Worm (Caenorhabditis elegans) whole organism, L4 larva: ENCODE data around the gene gly-14.

ENCODE experiments used
- F44E2.7 ChIP-seq: fragments of 200-800 bp; sonication (Bioruptor generic); IDR thresholded peaks from 2 replicates; pipeline ENCODE4 v2.1.2; 2022; ENCODE audit warnings: missing genetic modification characterization, missing compliant biosample characterization
- F49E8.2 ChIP-seq: sonication (generic microtip); optimal IDR thresholded peaks from 2 replicates; lab custom pipeline; 2016; ENCODE audit warnings: missing compliant biosample characterization, mild to moderate bottlenecking, missing genetic modification characterization, borderline replicate concordance
- ZK546.5 ChIP-seq, 2 experiments: sonication (generic microtip); optimal IDR thresholded peaks; 2 replicates each; lab custom pipeline; 2017; ENCODE audit warnings: missing biosample characterization in 2 of 2, missing genetic modification characterization in 2 of 2
- aha-1 ChIP-seq: fragments of 150-350 bp; peaks from one replicate; lab custom pipeline; 2014; ENCODE audit warnings: missing biosample characterization, missing genetic modification characterization
- arid-1 ChIP-seq: fragments of 200-800 bp; sonication (Bioruptor generic); conservative IDR thresholded peaks from 2 replicates; pipeline ENCODE4 v1.3.6; 2022; ENCODE audit warnings: missing genetic modification reagents, missing genetic modification characterization, missing compliant biosample characterization
- attf-4 ChIP-seq: sonication (generic microtip); optimal IDR thresholded peaks from 3 replicates; lab custom pipeline; 2017; ENCODE audit warnings: missing biosample characterization, missing genetic modification characterization
- ceh-32 ChIP-seq: sonication (generic microtip); optimal IDR thresholded peaks from 2 replicates; lab custom pipeline; 2016; ENCODE audit warnings: mild to moderate bottlenecking, missing genetic modification characterization, missing compliant biosample characterization; ENCODE audit not compliant: poor library complexity
- ceh-62 ChIP-seq: sonication (generic microtip); optimal IDR thresholded peaks from 2 replicates; lab custom pipeline; 2017; ENCODE audit warnings: missing biosample characterization, missing genetic modification characterization
- ceh-82 ChIP-seq: sonication (generic microtip); optimal IDR thresholded peaks from 2 replicates; lab custom pipeline; 2017; ENCODE audit warnings: missing biosample characterization, missing genetic modification characterization
- ctbp-1 ChIP-seq: fragments of 200-800 bp; sonication (Bioruptor generic); IDR thresholded peaks from 2 replicates; pipeline ENCODE4 v1.3.6; 2022; ENCODE audit warnings: missing genetic modification reagents, missing genetic modification characterization, missing compliant biosample characterization
- daf-16 ChIP-seq, 3 experiments: sonication (generic microtip); optimal IDR thresholded peaks; 2 replicates each; lab custom pipeline; 2016 to 2017; ENCODE audit warnings: missing genetic modification characterization in 3 of 3, missing genetic modification reagents in 3 of 3, mild to moderate bottlenecking in 2 of 3, missing compliant biosample characterization in 2 of 3, missing biosample characterization in 1 of 3, moderate library complexity in 1 of 3
- dmd-9 ChIP-seq: fragments of 200-800 bp; sonication (Bioruptor generic); IDR thresholded peaks from 2 replicates; pipeline ENCODE4 v1.3.6; 2022; ENCODE audit warnings: missing genetic modification reagents, missing genetic modification characterization, missing compliant biosample characterization
- dpl-1 ChIP-seq: fragments of 150-350 bp; optimal IDR thresholded peaks from 2 replicates; lab custom pipeline; 2014; ENCODE audit warnings: missing biosample characterization, missing genetic modification reagents, missing genetic modification characterization
- fkh-10 ChIP-seq: fragments of 150-350 bp; optimal IDR thresholded peaks from 2 replicates; lab custom pipeline; 2014; ENCODE audit warnings: missing biosample characterization, missing genetic modification reagents, missing genetic modification characterization
- gei-8 ChIP-seq: fragments of 200-800 bp; sonication (Bioruptor generic); optimal IDR thresholded peaks from 2 replicates; lab custom pipeline; 2018; ENCODE audit warnings: mild to moderate bottlenecking, missing genetic modification characterization, missing compliant biosample characterization
- hlh-11 ChIP-seq: fragments of 200-800 bp; sonication (Bioruptor generic); optimal IDR thresholded peaks from 2 replicates; lab custom pipeline; 2018; ENCODE audit warnings: mild to moderate bottlenecking, missing genetic modification characterization, missing compliant biosample characterization
- lin-1 ChIP-seq: fragments of 200-800 bp; sonication (Bioruptor generic); IDR thresholded peaks from 2 replicates; pipeline ENCODE4 v1.3.6; 2022; ENCODE audit warnings: missing genetic modification reagents, missing genetic modification characterization, missing compliant biosample characterization
- lin-13 ChIP-seq: fragments of 150-350 bp; optimal IDR thresholded peaks from 2 replicates; lab custom pipeline; 2014; ENCODE audit warnings: missing biosample characterization, missing genetic modification reagents, missing genetic modification characterization
- lin-29 ChIP-seq: fragments of 200-800 bp; sonication (Bioruptor generic); IDR thresholded peaks from 2 replicates; pipeline ENCODE4 v1.3.6; 2022; ENCODE audit warnings: missing genetic modification reagents, missing genetic modification characterization, missing compliant biosample characterization
- lsy-2 ChIP-seq, 2 experiments: fragments of 150-350 bp in 1 of 2; sonication (generic microtip) in 1 of 2; optimal IDR thresholded peaks; 2 replicates each; lab custom pipeline; 2014 to 2017; ENCODE audit warnings: missing biosample characterization in 2 of 2, missing genetic modification characterization in 2 of 2
- madf-9 ChIP-seq: fragments of 200-800 bp; sonication (Bioruptor generic); conservative IDR thresholded peaks from 2 replicates; pipeline ENCODE4 v1.3.6; 2022; ENCODE audit warnings: missing genetic modification reagents, missing genetic modification characterization, missing compliant biosample characterization
- mdl-1 ChIP-seq, 2 experiments: fragments of 150-350 bp in 1 of 2; sonication (generic microtip) in 1 of 2; optimal IDR thresholded peaks; 2 replicates each; lab custom pipeline; 2014 to 2017; ENCODE audit warnings: missing biosample characterization in 2 of 2, missing genetic modification characterization in 2 of 2
- mep-1 ChIP-seq: fragments of 150-350 bp; sonication (generic microtip); optimal IDR thresholded peaks from 3 replicates; lab custom pipeline; 2014; ENCODE audit warnings: missing biosample characterization, missing genetic modification characterization
- nhr-10 ChIP-seq: fragments of 150-350 bp; optimal IDR thresholded peaks from 2 replicates; lab custom pipeline; 2014; ENCODE audit warnings: missing biosample characterization, missing genetic modification characterization
- nhr-11 ChIP-seq: fragments of 150-350 bp; optimal IDR thresholded peaks from 2 replicates; lab custom pipeline; 2014; ENCODE audit warnings: missing biosample characterization, missing genetic modification characterization
- nhr-237 ChIP-seq: sonication (generic microtip); optimal IDR thresholded peaks from 2 replicates; lab custom pipeline; 2017; ENCODE audit warnings: missing biosample characterization, missing genetic modification characterization
- nhr-28 ChIP-seq: fragments of 150-350 bp; optimal IDR thresholded peaks from 2 replicates; lab custom pipeline; 2014; ENCODE audit warnings: missing biosample characterization, missing genetic modification characterization
- nhr-41 ChIP-seq: fragments of 200-800 bp; sonication (Bioruptor generic); IDR thresholded peaks from 2 replicates; pipeline ENCODE4 v1.3.6; 2022; ENCODE audit warnings: missing genetic modification reagents, missing genetic modification characterization, missing compliant biosample characterization
- nhr-42 ChIP-seq: fragments of 200-800 bp; sonication (Bioruptor generic); IDR thresholded peaks from 2 replicates; pipeline ENCODE4 v1.3.6; 2022; ENCODE audit warnings: missing genetic modification characterization, missing compliant biosample characterization
- nhr-48 ChIP-seq: sonication (generic microtip); optimal IDR thresholded peaks from 2 replicates; lab custom pipeline; 2016; ENCODE audit warnings: mild to moderate bottlenecking, missing genetic modification characterization, missing compliant biosample characterization
- pha-4 ChIP-seq, 2 experiments: fragments of 150-350 bp in 1 of 2; fragments of 200-800 bp in 1 of 2; sonication (Bioruptor generic) in 1 of 2; IDR thresholded peaks in 1 of 2; optimal IDR thresholded peaks in 1 of 2; 2 replicates each; pipeline versions ENCODE4 v1.3.6 to Lab custom; 2014 to 2022; ENCODE audit warnings: missing genetic modification characterization in 2 of 2, missing genetic modification reagents in 2 of 2, missing biosample characterization in 1 of 2, missing compliant biosample characterization in 1 of 2
- php-3 ChIP-seq: fragments of 200-800 bp; sonication (Bioruptor generic); IDR thresholded peaks from 2 replicates; pipeline ENCODE4 v1.3.6; 2022; ENCODE audit warnings: missing genetic modification reagents, missing genetic modification characterization, missing compliant biosample characterization
- rbr-2 ChIP-seq: sonication (generic microtip); optimal IDR thresholded peaks from 2 replicates; lab custom pipeline; 2016; ENCODE audit warnings: missing genotype, missing genetic modification characterization, missing compliant biosample characterization
- set-16 ChIP-seq: fragments of 200-800 bp; sonication (Bioruptor generic); IDR thresholded peaks from 2 replicates; pipeline ENCODE4 v1.3.6; 2022; ENCODE audit warnings: missing genetic modification reagents, missing genetic modification characterization, missing compliant biosample characterization
- skn-1 ChIP-seq: fragments of 150-350 bp; optimal IDR thresholded peaks from 2 replicates; lab custom pipeline; 2014; ENCODE audit warnings: missing biosample characterization, missing genetic modification characterization
- spr-1 ChIP-seq: sonication (generic microtip); optimal IDR thresholded peaks from 2 replicates; lab custom pipeline; 2016; ENCODE audit warnings: mild to moderate bottlenecking, missing genetic modification characterization, missing compliant biosample characterization
- tra-1 ChIP-seq: fragments of 200-800 bp; sonication (Bioruptor generic); IDR thresholded peaks from 2 replicates; pipeline ENCODE4 v1.3.6; 2022; ENCODE audit warnings: missing genetic modification reagents, missing genetic modification characterization, missing compliant biosample characterization
- unc-39 ChIP-seq: sonication (generic microtip); optimal IDR thresholded peaks from 2 replicates; lab custom pipeline; 2017; ENCODE audit warnings: missing biosample characterization, missing genetic modification characterization
- unc-62 ChIP-seq, 3 experiments: fragments of 150-350 bp in 1 of 3; sonication (generic microtip); optimal IDR thresholded peaks in 2 of 3; peaks in 1 of 3; 1 replicate in 1 of 3; 2 replicates in 2 of 3; lab custom pipeline; 2014 to 2017; ENCODE audit warnings: missing biosample characterization in 3 of 3, missing genetic modification characterization in 3 of 3, missing genetic modification reagents in 3 of 3, missing genotype in 1 of 3
- zag-1 ChIP-seq: fragments of 150-350 bp; optimal IDR thresholded peaks from 2 replicates; lab custom pipeline; 2014; ENCODE audit warnings: missing biosample characterization, missing genetic modification characterization
- ztf-11 ChIP-seq: fragments of 150-350 bp; optimal IDR thresholded peaks from 2 replicates; lab custom pipeline; 2014; ENCODE audit warnings: missing biosample characterization, missing genetic modification characterization

Gene gly-14

DNA sequence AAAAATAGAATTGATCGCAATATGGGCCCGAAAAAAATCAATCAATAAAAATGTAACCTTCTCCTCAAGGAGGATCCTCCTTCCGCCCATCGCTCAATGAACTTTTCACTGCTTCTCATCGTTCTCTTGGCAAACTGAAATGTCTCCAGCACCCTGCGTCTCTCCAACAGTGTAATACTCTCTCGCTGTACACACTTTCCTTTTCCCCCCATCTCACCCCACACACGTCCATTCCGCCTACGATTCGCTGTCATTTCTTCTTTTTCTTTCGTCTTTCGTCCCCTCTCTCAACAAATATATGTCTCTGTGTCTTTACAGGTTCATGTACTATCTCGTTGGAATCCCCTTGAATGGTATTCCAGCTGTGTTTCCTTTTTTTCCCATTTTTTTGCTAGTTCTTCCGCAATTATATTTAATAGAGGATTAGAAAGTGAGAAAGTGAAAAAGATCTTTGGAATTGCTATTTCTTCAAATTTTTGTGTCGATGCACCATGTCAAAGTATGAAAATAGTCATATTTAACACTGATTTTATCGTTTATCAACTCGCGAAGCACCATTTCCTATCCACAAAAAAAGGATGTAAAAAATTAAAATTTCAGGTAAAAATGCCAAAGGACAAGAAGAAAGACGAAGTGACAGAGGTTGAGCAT lies 21.5 kb downstream of the gly-14 start, which contains the start of gene rsu-1 (continued):
- no peak for TF ChIP-seq nhr-10
- peak; percentile 66 for TF ChIP-seq rbr-2
- TF ChIP-seq dmd-9 (GFP tag; lab: Robert Waterston, UW): no peak
- TF ChIP-seq unc-39 (tag; lab: Kevin White, UChicago): no peak
- no peak for TF ChIP-seq ceh-32 (tag; lab: Kevin White, UChicago)
- 0 out of 2 replicates have a peak, but pooled peaks have one; percentile 25 for TF ChIP-seq tra-1 (GFP tag; lab: Robert Waterston, UW)
- TF ChIP-seq spr-1 (tag; lab: Kevin White, UChicago): peak; percentile 68
- peak; percentile 8 for TF ChIP-seq lin-13 (GFP tag; lab: Kevin White, UChicago)
- peak; percentile 1 for TF ChIP-seq fkh-10 (GFP tag; lab: Kevin White, UChicago)
- TF ChIP-seq dpl-1 (GFP tag; lab: Kevin White, UChicago): peak; percentile 46

DNA sequence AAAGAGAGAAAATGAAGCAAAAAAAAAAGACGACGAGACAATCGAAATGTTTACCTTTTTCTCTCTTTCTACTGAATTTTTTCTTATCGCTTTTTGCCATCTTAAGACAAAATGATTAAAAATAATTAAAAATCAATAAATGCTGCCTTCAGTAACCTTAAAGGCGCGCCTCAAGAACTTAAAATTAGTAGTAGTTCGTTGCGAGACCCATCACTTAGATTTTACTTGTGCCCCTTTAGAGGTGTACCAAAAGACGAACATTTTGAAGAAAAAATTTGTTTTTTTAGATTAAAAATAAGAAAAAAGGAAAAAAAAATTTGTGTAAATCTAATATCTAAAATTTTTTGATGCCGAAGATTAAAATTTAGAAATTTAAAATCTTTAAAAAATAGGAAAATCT lies 22.1 kb downstream of the gly-14 start:
- TF ChIP-seq daf-16 (GFP tag; optimal IDR thresholded peaks at IDR 0.05; lab: Kevin White, UChicago): no peak
- TF ChIP-seq daf-16 (tag; optimal IDR thresholded peaks at IDR 0.05; lab: Kevin White, UChicago): peak; percentile 12
- no peak for TF ChIP-seq ZK546.5 (tag; optimal IDR thresholded peaks at IDR 0.05; lab: Kevin White, UChicago)
- TF ChIP-seq lin-29 (GFP tag; lab: Robert Waterston, UW): no peak

DNA sequence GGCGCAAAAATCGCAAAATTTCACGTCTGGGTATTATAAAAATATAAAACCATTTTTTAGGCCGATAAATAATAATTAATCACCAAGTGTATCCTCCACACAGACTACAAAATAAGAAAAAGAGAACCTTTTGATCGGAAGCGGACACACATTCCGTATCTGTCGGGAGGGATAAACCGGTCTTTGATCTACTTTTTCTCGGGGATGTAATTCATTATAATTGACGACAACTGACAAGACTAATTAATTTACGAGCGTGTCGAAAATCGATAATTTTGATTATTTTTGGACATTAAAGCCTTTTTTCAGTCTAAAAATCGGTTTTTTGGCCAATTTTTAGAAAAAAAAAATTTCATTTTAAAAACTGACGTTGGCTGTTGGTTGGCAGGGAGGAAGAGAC lies 22.6 kb downstream of the gly-14 start:
- no peak for TF ChIP-seq nhr-237 (tag; lab: Kevin White, UChicago)
- no peak for TF ChIP-seq ceh-32 (tag; lab: Kevin White, UChicago)
- no peak for TF ChIP-seq F49E8.2 (tag; lab: Kevin White, UChicago)
- TF ChIP-seq ceh-82 (tag; lab: Kevin White, UChicago): no peak
- no peak for TF ChIP-seq ztf-11 (tag; lab: Kevin White, UChicago)
- no peak for TF ChIP-seq lin-1 (GFP tag; lab: Robert Waterston, UW)
- TF ChIP-seq dpl-1 (GFP tag; lab: Kevin White, UChicago): no peak
- no peak for TF ChIP-seq aha-1 (tag; lab: Kevin White, UChicago)
- TF ChIP-seq rbr-2: no peak
- no peak for TF ChIP-seq skn-1 (tag; lab: Kevin White, UChicago)
- TF ChIP-seq nhr-42 (GFP tag; lab: Robert Waterston, UW): no peak
- no peak for TF ChIP-seq ctbp-1 (GFP tag; lab: Robert Waterston, UW)
- TF ChIP-seq nhr-11 (tag; lab: Kevin White, UChicago): no peak
- TF ChIP-seq set-16 (GFP tag; lab: Robert Waterston, UW): no peak
- TF ChIP-seq attf-4 (tag; lab: Kevin White, UChicago): no peak
- TF ChIP-seq nhr-41 (GFP tag; lab: Robert Waterston, UW): no peak
- TF ChIP-seq lsy-2 (tag; optimal IDR thresholded peaks at IDR 0.05; lab: Kevin White, UChicago): no peak
- 0 out of 2 replicates have a peak, but pooled peaks have one; percentile 30 for TF ChIP-seq tra-1 (GFP tag; lab: Robert Waterston, UW)
- TF ChIP-seq zag-1 (tag; lab: Kevin White, UChicago): no peak
- no peak for TF ChIP-seq pha-4 (GFP tag; IDR thresholded peaks at IDR 0.05; lab: Robert Waterston, UW)
- no peak for TF ChIP-seq pha-4 (tag; optimal IDR thresholded peaks at IDR 0.05; lab: Kevin White, UChicago)
- TF ChIP-seq gei-8 (GFP tag; lab: Kevin White, UChicago): no peak
- no peak for TF ChIP-seq nhr-48 (tag; lab: Kevin White, UChicago)
- TF ChIP-seq unc-62 (GFP tag; optimal IDR thresholded peaks at IDR 0.05 in 1 of 2; lab: Kevin White, UChicago): peak in 1 of 2 experiments; percentile 79
- no peak for TF ChIP-seq unc-62 (tag; optimal IDR thresholded peaks at IDR 0.05; lab: Kevin White, UChicago)
- no peak for TF ChIP-seq F44E2.7 (GFP tag; lab: Robert Waterston, UW)
- peak; percentile 97 for TF ChIP-seq nhr-28
- TF ChIP-seq madf-9 (GFP tag; lab: Robert Waterston, UW): no peak
- peak; percentile 40 for TF ChIP-seq hlh-11
- TF ChIP-seq ceh-62: no peak
- TF ChIP-seq mep-1: no peak
- no peak for TF ChIP-seq arid-1 (GFP tag; lab: Robert Waterston, UW)
- 0 out of 2 replicates have a peak, but pooled peaks have one; percentile 28 for TF ChIP-seq php-3 (GFP tag; lab: Robert Waterston, UW)
- no peak for TF ChIP-seq mdl-1 (tag; optimal IDR thresholded peaks at IDR 0.05; lab: Kevin White, UChicago)
